Worm (Caenorhabditis elegans) whole organism, L4 larva: ENCODE measurements around the gene elo-7.

Source experiments
- F44E2.7 ChIP-seq: fragments of 200-800 bp; sonication (Bioruptor generic); IDR thresholded peaks from 2 replicates; pipeline ENCODE4 v2.1.2; 2022; ENCODE audit warnings: missing genetic modification characterization, missing compliant biosample characterization
- R02D3.7 ChIP-seq: fragments of 150-350 bp; sonication (generic microtip); optimal IDR thresholded peaks from 3 replicates; lab custom pipeline; 2014; ENCODE audit warnings: missing biosample characterization, missing genetic modification characterization
- T20F7.1 ChIP-seq: fragments of 200-800 bp; sonication (Bioruptor generic); optimal IDR thresholded peaks from 2 replicates; lab custom pipeline; 2018; ENCODE audit warnings: mild to moderate bottlenecking, missing genetic modification characterization, missing compliant biosample characterization
- aha-1 ChIP-seq: fragments of 150-350 bp; peaks from one replicate; lab custom pipeline; 2014; ENCODE audit warnings: missing biosample characterization, missing genetic modification characterization
- aly-2 ChIP-seq: sonication (generic microtip); optimal IDR thresholded peaks from 2 replicates; lab custom pipeline; 2018; ENCODE audit warnings: missing biosample characterization, missing genetic modification characterization
- ceh-28 ChIP-seq: fragments of 150-350 bp; optimal IDR thresholded peaks from 2 replicates; lab custom pipeline; 2014; ENCODE audit warnings: missing biosample characterization, missing genetic modification reagents, missing genetic modification characterization
- cey-2 ChIP-seq: sonication (generic microtip); optimal IDR thresholded peaks from 3 replicates; lab custom pipeline; 2017; ENCODE audit warnings: missing genetic modification characterization, mild to moderate bottlenecking, missing compliant biosample characterization, antibody characterized with exemption, borderline replicate concordance; ENCODE audit not compliant: insufficient read depth
- daf-16 ChIP-seq, 3 experiments: sonication (generic microtip); optimal IDR thresholded peaks; 2 replicates each; lab custom pipeline; 2016 to 2017; ENCODE audit warnings: missing genetic modification characterization in 3 of 3, missing genetic modification reagents in 3 of 3, mild to moderate bottlenecking in 2 of 3, missing compliant biosample characterization in 2 of 3, missing biosample characterization in 1 of 3, moderate library complexity in 1 of 3
- daf-8 ChIP-seq: fragments of 200-800 bp; sonication (Bioruptor generic); IDR thresholded peaks from 2 replicates; pipeline ENCODE4 v1.3.6; 2022; ENCODE audit warnings: missing genetic modification characterization, missing compliant biosample characterization
- dmd-6 ChIP-seq: fragments of 200-800 bp; sonication (Bioruptor generic); IDR thresholded peaks from 2 replicates; pipeline ENCODE4 v1.3.6; 2022; ENCODE audit warnings: missing genetic modification reagents, missing genetic modification characterization, missing compliant biosample characterization
- dve-1 ChIP-seq: sonication (generic microtip); optimal IDR thresholded peaks from 2 replicates; lab custom pipeline; 2017; ENCODE audit warnings: antibody characterized with exemption, mild to moderate bottlenecking, missing genetic modification characterization, missing compliant biosample characterization; ENCODE audit not compliant: insufficient read depth
- gei-8 ChIP-seq: fragments of 200-800 bp; sonication (Bioruptor generic); optimal IDR thresholded peaks from 2 replicates; lab custom pipeline; 2018; ENCODE audit warnings: mild to moderate bottlenecking, missing genetic modification characterization, missing compliant biosample characterization
- hif-1 ChIP-seq, 2 experiments: sonication (generic microtip); optimal IDR thresholded peaks; 2 replicates each; lab custom pipeline; 2016 to 2017; ENCODE audit warnings: missing compliant biosample characterization in 2 of 2, missing genetic modification characterization in 2 of 2, missing genetic modification reagents in 2 of 2, missing genotype in 2 of 2, mild to moderate bottlenecking in 1 of 2
- hlh-11 ChIP-seq: fragments of 200-800 bp; sonication (Bioruptor generic); optimal IDR thresholded peaks from 2 replicates; lab custom pipeline; 2018; ENCODE audit warnings: mild to moderate bottlenecking, missing genetic modification characterization, missing compliant biosample characterization
- hlh-30 ChIP-seq: sonication (generic microtip); optimal IDR thresholded peaks from 2 replicates; lab custom pipeline; 2017; ENCODE audit warnings: antibody characterized with exemption, mild to moderate bottlenecking, missing genetic modification characterization, missing compliant biosample characterization; ENCODE audit not compliant: insufficient read depth
- hmg-1.1 ChIP-seq: fragments of 200-800 bp; sonication (Bioruptor generic); IDR thresholded peaks from 2 replicates; pipeline ENCODE4 v1.3.6; 2022; ENCODE audit warnings: missing genetic modification reagents, missing genetic modification characterization, missing compliant biosample characterization
- lin-29 ChIP-seq: fragments of 200-800 bp; sonication (Bioruptor generic); IDR thresholded peaks from 2 replicates; pipeline ENCODE4 v1.3.6; 2022; ENCODE audit warnings: missing genetic modification reagents, missing genetic modification characterization, missing compliant biosample characterization
- lin-39 ChIP-seq: fragments of 150-350 bp; optimal IDR thresholded peaks from 2 replicates; lab custom pipeline; 2014; ENCODE audit warnings: missing biosample characterization, missing genetic modification reagents, missing genetic modification characterization
- lsy-2 ChIP-seq, 2 experiments: fragments of 150-350 bp in 1 of 2; sonication (generic microtip) in 1 of 2; optimal IDR thresholded peaks; 2 replicates each; lab custom pipeline; 2014 to 2017; ENCODE audit warnings: missing biosample characterization in 2 of 2, missing genetic modification characterization in 2 of 2
- madf-5 ChIP-seq, 2 experiments: fragments of 200-800 bp; sonication (Bioruptor generic); IDR thresholded peaks; 2 replicates each; pipeline ENCODE4 v1.3.6; 2022; ENCODE audit warnings: missing compliant biosample characterization in 2 of 2, missing genetic modification characterization in 2 of 2
- mdl-1 ChIP-seq, 2 experiments: fragments of 150-350 bp in 1 of 2; sonication (generic microtip) in 1 of 2; optimal IDR thresholded peaks; 2 replicates each; lab custom pipeline; 2014 to 2017; ENCODE audit warnings: missing biosample characterization in 2 of 2, missing genetic modification characterization in 2 of 2
- mdt-29 ChIP-seq: fragments of 200-800 bp; sonication (Bioruptor generic); IDR thresholded peaks from 2 replicates; pipeline ENCODE4 v1.3.6; 2022; ENCODE audit warnings: missing genetic modification reagents, missing genetic modification characterization, missing compliant biosample characterization
- mep-1 ChIP-seq: fragments of 150-350 bp; sonication (generic microtip); optimal IDR thresholded peaks from 3 replicates; lab custom pipeline; 2014; ENCODE audit warnings: missing biosample characterization, missing genetic modification characterization
- mxl-2 ChIP-seq: fragments of 200-800 bp; sonication (Bioruptor generic); conservative IDR thresholded peaks from 2 replicates; pipeline ENCODE4 v1.3.6; 2022; ENCODE audit warnings: missing genetic modification reagents, missing genetic modification characterization, missing compliant biosample characterization
- mxl-3 ChIP-seq: fragments of 200-800 bp; sonication (Bioruptor generic); optimal IDR thresholded peaks from 2 replicates; lab custom pipeline; 2018; ENCODE audit warnings: mild to moderate bottlenecking, missing genetic modification characterization, missing compliant biosample characterization
- nhr-25 ChIP-seq: sonication (generic microtip); optimal IDR thresholded peaks from 2 replicates; lab custom pipeline; 2017; ENCODE audit warnings: missing genetic modification characterization, mild to moderate bottlenecking, missing compliant biosample characterization, antibody characterized with exemption, moderate library complexity, borderline replicate concordance; ENCODE audit not compliant: insufficient read depth
- nhr-28 ChIP-seq: fragments of 150-350 bp; optimal IDR thresholded peaks from 2 replicates; lab custom pipeline; 2014; ENCODE audit warnings: missing biosample characterization, missing genetic modification characterization
- nhr-48 ChIP-seq: sonication (generic microtip); optimal IDR thresholded peaks from 2 replicates; lab custom pipeline; 2016; ENCODE audit warnings: mild to moderate bottlenecking, missing genetic modification characterization, missing compliant biosample characterization
- nhr-77 ChIP-seq: fragments of 150-350 bp; optimal IDR thresholded peaks from 2 replicates; lab custom pipeline; 2014; ENCODE audit warnings: missing biosample characterization, missing genetic modification characterization
- pha-4 ChIP-seq, 2 experiments: fragments of 150-350 bp in 1 of 2; fragments of 200-800 bp in 1 of 2; sonication (Bioruptor generic) in 1 of 2; IDR thresholded peaks in 1 of 2; optimal IDR thresholded peaks in 1 of 2; 2 replicates each; pipeline versions ENCODE4 v1.3.6 to Lab custom; 2014 to 2022; ENCODE audit warnings: missing genetic modification characterization in 2 of 2, missing genetic modification reagents in 2 of 2, missing biosample characterization in 1 of 2, missing compliant biosample characterization in 1 of 2
- pqm-1 ChIP-seq: sonication (generic microtip); optimal IDR thresholded peaks from 2 replicates; lab custom pipeline; 2017; ENCODE audit warnings: missing biosample characterization, missing genetic modification characterization
- sdz-12 ChIP-seq: fragments of 200-800 bp; sonication (Bioruptor generic); optimal IDR thresholded peaks from 2 replicates; lab custom pipeline; 2018; ENCODE audit warnings: mild to moderate bottlenecking, missing genetic modification characterization, missing compliant biosample characterization
- snpc-1.2 ChIP-seq: fragments of 200-800 bp; sonication (Bioruptor generic); IDR thresholded peaks from 2 replicates; pipeline ENCODE4 v1.3.6; 2022; ENCODE audit warnings: missing genetic modification reagents, missing genetic modification characterization, missing compliant biosample characterization
- spr-3 ChIP-seq: fragments of 200-800 bp; sonication (Bioruptor generic); optimal IDR thresholded peaks from 2 replicates; lab custom pipeline; 2018; ENCODE audit warnings: mild to moderate bottlenecking, missing genetic modification characterization, missing compliant biosample characterization
- unc-62 ChIP-seq, 3 experiments: fragments of 150-350 bp in 1 of 3; sonication (generic microtip); optimal IDR thresholded peaks in 2 of 3; peaks in 1 of 3; 1 replicate in 1 of 3; 2 replicates in 2 of 3; lab custom pipeline; 2014 to 2017; ENCODE audit warnings: missing biosample characterization in 3 of 3, missing genetic modification characterization in 3 of 3, missing genetic modification reagents in 3 of 3, missing genotype in 1 of 3
- zag-1 ChIP-seq: fragments of 150-350 bp; optimal IDR thresholded peaks from 2 replicates; lab custom pipeline; 2014; ENCODE audit warnings: missing biosample characterization, missing genetic modification characterization
- zip-2 ChIP-seq: fragments of 150-350 bp; optimal IDR thresholded peaks from 2 replicates; lab custom pipeline; 2014; ENCODE audit warnings: missing biosample characterization, missing genetic modification characterization
- ztf-7 ChIP-seq: fragments of 150-350 bp; optimal IDR thresholded peaks from 2 replicates; lab custom pipeline; 2014; ENCODE audit warnings: missing biosample characterization, missing genetic modification characterization

elo-7 gene

ce11 chrIV:9513360-9513777, 16.4 kb upstream of the elo-7 start (continued):
- TF ChIP-seq nhr-77 (tag; lab: Kevin White, UChicago), result peak; percentile 78
- no peak for TF ChIP-seq spr-3
- no peak for TF ChIP-seq madf-5 (GFP tag; IDR thresholded peaks at IDR 0.05; lab: Robert Waterston, UW)
- peak; percentile 83 for TF ChIP-seq nhr-48
- no peak for TF ChIP-seq gei-8 (GFP tag; lab: Kevin White, UChicago)
- no peak for TF ChIP-seq R02D3.7 (tag; lab: Kevin White, UChicago)
- peak; percentile 38 for TF ChIP-seq pqm-1
- TF ChIP-seq hif-1 (tag; optimal IDR thresholded peaks at IDR 0.05; lab: Kevin White, UChicago), result peak; percentile 19 to 20
- TF ChIP-seq unc-62 (GFP tag; optimal IDR thresholded peaks at IDR 0.05 in 1 of 2; lab: Kevin White, UChicago), result no peak
- no peak for TF ChIP-seq unc-62 (tag; optimal IDR thresholded peaks at IDR 0.05; lab: Kevin White, UChicago)
- no peak for TF ChIP-seq lin-39 (tag; lab: Kevin White, UChicago)
- peak; percentile 60 for TF ChIP-seq dmd-6 (GFP tag; lab: Robert Waterston, UW)
- peak in 1 of 2 experiments; percentile 72 for TF ChIP-seq mdl-1 (tag; optimal IDR thresholded peaks at IDR 0.05; lab: Kevin White, UChicago)

ce11 chrIV:9514132-9514531, 15.6 kb upstream of the elo-7 start:
- TF ChIP-seq mxl-2 (GFP tag; lab: Robert Waterston, UW), result no peak
- no peak for TF ChIP-seq unc-62 (GFP tag; optimal IDR thresholded peaks at IDR 0.05 in 1 of 2; lab: Kevin White, UChicago)
- TF ChIP-seq unc-62 (tag; optimal IDR thresholded peaks at IDR 0.05; lab: Kevin White, UChicago), result no peak
- no peak for TF ChIP-seq aly-2 (tag; lab: Kevin White, UChicago)
- peak in 1 of 2 experiments; percentile 25 for TF ChIP-seq lsy-2 (tag; optimal IDR thresholded peaks at IDR 0.05; lab: Kevin White, UChicago)
- TF ChIP-seq aha-1 (tag; lab: Kevin White, UChicago), result no peak
- peak; percentile 10 for TF ChIP-seq hlh-30 (tag; lab: Kevin White, UChicago)
- peak; percentile 15 for TF ChIP-seq nhr-77 (tag; lab: Kevin White, UChicago)
- no peak for TF ChIP-seq pha-4 (GFP tag; IDR thresholded peaks at IDR 0.05; lab: Robert Waterston, UW)
- TF ChIP-seq pha-4 (tag; optimal IDR thresholded peaks at IDR 0.05; lab: Kevin White, UChicago), result no peak
- TF ChIP-seq hif-1 (tag; optimal IDR thresholded peaks at IDR 0.05; lab: Kevin White, UChicago), result peak in 1 of 2 experiments; percentile 40
- no peak for TF ChIP-seq daf-16 (GFP tag; optimal IDR thresholded peaks at IDR 0.05; lab: Kevin White, UChicago)
- peak; percentile 72 for TF ChIP-seq daf-16 (tag; optimal IDR thresholded peaks at IDR 0.05; lab: Kevin White, UChicago)
- TF ChIP-seq T20F7.1 (GFP tag; lab: Kevin White, UChicago), result peak; percentile 55
- no peak for TF ChIP-seq lin-39 (tag; lab: Kevin White, UChicago)
- no peak for TF ChIP-seq mxl-3 (GFP tag; lab: Kevin White, UChicago)
- peak; percentile 76 for TF ChIP-seq zip-2
- peak; percentile 40 for TF ChIP-seq dve-1 (tag; lab: Kevin White, UChicago)
- no peak for TF ChIP-seq hmg-1.1
- TF ChIP-seq lin-29 (GFP tag; lab: Robert Waterston, UW), result no peak
- peak; percentile 94 for TF ChIP-seq ztf-7 (tag; lab: Kevin White, UChicago)
- TF ChIP-seq nhr-28, result peak; percentile 14
- peak; percentile 3 for TF ChIP-seq mep-1 (tag; lab: Kevin White, UChicago)
- no peak for TF ChIP-seq ceh-28 (tag; lab: Kevin White, UChicago)

DNA sequence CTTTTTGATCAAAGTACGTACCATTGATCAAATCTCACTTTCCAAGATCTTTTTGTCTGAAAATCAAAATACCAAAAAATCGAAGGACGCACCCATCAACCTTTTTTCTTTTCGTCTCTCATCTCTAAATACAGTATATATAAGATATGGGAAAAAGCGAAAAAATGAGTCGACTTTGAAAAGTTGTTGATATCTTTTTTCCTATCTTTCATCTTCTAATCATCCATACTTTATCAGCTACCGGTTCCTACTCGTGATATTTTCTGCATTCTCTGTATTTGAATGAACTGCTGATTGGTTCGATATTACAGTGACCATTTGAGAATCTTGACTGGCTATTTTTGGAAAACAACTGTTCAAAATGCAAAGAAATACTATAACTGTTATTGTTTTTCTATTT, 12.9 kb upstream of the elo-7 start, which contains the start of gene C33A12.19:
C33A12.19 (plus strand) TSS at position 169 of the 400 bp plus-strand sequence.
- TF ChIP-seq zag-1 (tag; lab: Kevin White, UChicago) (no peak), ceh-28 (tag; lab: Kevin White, UChicago) (no peak), nhr-25 (tag; lab: Kevin White, UChicago) (no peak), spr-3 (no peak), aly-2 (tag; lab: Kevin White, UChicago) (no peak), unc-62 (GFP tag; optimal IDR thresholded peaks at IDR 0.05 in 1 of 2; lab: Kevin White, UChicago) (peak in 1 of 2 experiments; percentile 88), unc-62 (tag; optimal IDR thresholded peaks at IDR 0.05; lab: Kevin White, UChicago) (no peak), F44E2.7 (no peak), nhr-77 (tag; lab: Kevin White, UChicago) (peak; percentile 19), lsy-2 (tag; optimal IDR thresholded peaks at IDR 0.05; lab: Kevin White, UChicago) (peak in 1 of 2 experiments; percentile 37), mep-1 (tag; lab: Kevin White, UChicago) (no peak), daf-8 (GFP tag; lab: Robert Waterston, UW) (no peak), mdl-1 (tag; optimal IDR thresholded peaks at IDR 0.05; lab: Kevin White, UChicago) (peak in 1 of 2 experiments; percentile 74), sdz-12 (no peak), cey-2 (tag; lab: Kevin White, UChicago) (peak; percentile 20), snpc-1.2 (GFP tag; lab: Robert Waterston, UW) (no peak), dve-1 (tag; lab: Kevin White, UChicago) (peak; percentile 34), hlh-11 (tag; lab: Kevin White, UChicago) (peak; percentile 50), mdt-29 (no peak), hlh-30 (tag; lab: Kevin White, UChicago) (peak; percentile 53), dmd-6 (GFP tag; lab: Robert Waterston, UW) (peak; percentile 36), nhr-28 (peak; percentile 56)
